Fruit fly (Drosophila melanogaster) whole organism, wandering third instar larva: ENCODE results near the gene CG14966.

Experiments
- Abd-B ChIP-seq: fragments of >200 bp; optimal IDR thresholded peaks from 2 replicates; lab custom pipeline; 2017; ENCODE audit warnings: missing biosample characterization, missing genetic modification characterization
- CG32264 ChIP-seq: fragments of 200-800 bp; sonication (Bioruptor generic); optimal IDR thresholded peaks from 2 replicates; lab custom pipeline; 2016; ENCODE audit warnings: missing biosample characterization, missing genetic modification characterization
- CG9705 ChIP-seq: fragments of 200-800 bp; sonication (Bioruptor generic); optimal IDR thresholded peaks from 2 replicates; lab custom pipeline; 2018; ENCODE audit warnings: missing biosample characterization, mild to moderate bottlenecking, missing genetic modification characterization
- CrebA ChIP-seq: fragments of 200-800 bp; sonication (Bioruptor generic); optimal IDR thresholded peaks from 2 replicates; lab custom pipeline; 2016; ENCODE audit warnings: missing biosample characterization, mild to moderate bottlenecking, missing genetic modification characterization, borderline replicate concordance
- Dfd ChIP-seq: fragments of >200 bp; optimal IDR thresholded peaks from 2 replicates; lab custom pipeline; 2017; ENCODE audit warnings: missing biosample characterization, missing genetic modification characterization
- Dif ChIP-seq: fragments of 200-275, 200-300 bp; sonication (Bioruptor generic); optimal IDR thresholded peaks from 2 replicates; lab custom pipeline; 2018; ENCODE audit warnings: missing biosample characterization, missing genetic modification characterization; ENCODE audit not compliant: partially characterized antibody
- GATAd ChIP-seq: sonication (Bioruptor generic); optimal IDR thresholded peaks from 2 replicates; lab custom pipeline; 2016; ENCODE audit warnings: missing biosample characterization, missing genetic modification characterization
- HLH106 ChIP-seq: fragments of 200-800 bp; optimal IDR thresholded peaks from 3 replicates; lab custom pipeline; 2019; ENCODE audit warnings: missing biosample characterization, mild to moderate bottlenecking, missing genetic modification characterization, moderate library complexity
- Hnf4 ChIP-seq: fragments of 200-800 bp; sonication (Bioruptor generic); optimal IDR thresholded peaks from 2 replicates; lab custom pipeline; 2016; ENCODE audit warnings: missing biosample characterization, mild to moderate bottlenecking, missing genetic modification characterization
- Hr78 ChIP-seq: fragments of >200 bp; optimal IDR thresholded peaks from 2 replicates; lab custom pipeline; 2017; ENCODE audit warnings: missing biosample characterization, missing genetic modification characterization
- Hr83 ChIP-seq: fragments of 200-300 bp; sonication (Bioruptor generic); optimal IDR thresholded peaks from 2 replicates; lab custom pipeline; 2016; ENCODE audit warnings: missing biosample characterization, mild to moderate bottlenecking, missing genetic modification characterization, moderate library complexity; ENCODE audit not compliant: poor library complexity, severe bottlenecking
- Jra ChIP-seq: sonication (Bioruptor generic); optimal IDR thresholded peaks from 2 replicates; lab custom pipeline; 2016; ENCODE audit warnings: missing biosample characterization, missing genetic modification characterization
- Mio ChIP-seq: sonication (Bioruptor generic); optimal IDR thresholded peaks from 2 replicates; lab custom pipeline; 2016; ENCODE audit warnings: missing biosample characterization, missing genetic modification characterization
- Myc ChIP-seq: fragments of >200 bp; optimal IDR thresholded peaks from 2 replicates; lab custom pipeline; 2017
- N ChIP-seq: fragments of >200 bp; optimal IDR thresholded peaks from 2 replicates; lab custom pipeline; 2018; ENCODE audit warnings: missing biosample characterization, missing external identifiers, missing genetic modification characterization
- OdsH ChIP-seq: fragments of 200-800 bp; sonication (Bioruptor generic); optimal IDR thresholded peaks from 2 replicates; lab custom pipeline; 2016; ENCODE audit warnings: missing biosample characterization, mild to moderate bottlenecking, missing genetic modification characterization
- Rel ChIP-seq, 2 experiments: fragments of 200-800 bp; sonication (Bioruptor generic) in 1 of 2; optimal IDR thresholded peaks; 2 replicates in 1 of 2; 3 replicates in 1 of 2; lab custom pipeline; 2016 to 2019; ENCODE audit warnings: mild to moderate bottlenecking in 2 of 2, missing biosample characterization in 2 of 2, missing genetic modification characterization in 2 of 2, moderate library complexity in 1 of 2
- Sp1 ChIP-seq: fragments of 200-800 bp; sonication (Bioruptor generic); optimal IDR thresholded peaks from 3 replicates; lab custom pipeline; 2019; ENCODE audit warnings: missing biosample characterization, mild to moderate bottlenecking, missing genetic modification characterization, moderate library complexity
- Vsx2 ChIP-seq: fragments of 200-300, 225-300 bp; sonication (Bioruptor generic); optimal IDR thresholded peaks from 2 replicates; lab custom pipeline; 2018; ENCODE audit warnings: missing biosample characterization, missing genetic modification characterization; ENCODE audit not compliant: partially characterized antibody
- br ChIP-seq: fragments of 200-800 bp; sonication (Bioruptor generic); optimal IDR thresholded peaks from 2 replicates; lab custom pipeline; 2016; ENCODE audit warnings: missing biosample characterization, missing genetic modification characterization
- brk ChIP-seq: fragments of 200-800 bp; sonication (Bioruptor generic); optimal IDR thresholded peaks from 2 replicates; lab custom pipeline; 2016; ENCODE audit warnings: missing biosample characterization, mild to moderate bottlenecking, missing genetic modification characterization
- dl ChIP-seq, 2 experiments: fragments of 175-275, 200-275 bp in 1 of 2; fragments of 200-275 bp in 1 of 2; sonication (Bioruptor generic); optimal IDR thresholded peaks; lab custom pipeline; 2018; ENCODE audit warnings: mild to moderate bottlenecking in 2 of 2, missing biosample characterization in 2 of 2, missing genetic modification characterization in 2 of 2, moderate library complexity in 2 of 2; ENCODE audit not compliant: partially characterized antibody in 2 of 2, insufficient read depth in 1 of 2
- dmrt93B ChIP-seq: fragments of 200-800 bp; sonication (Bioruptor generic); optimal IDR thresholded peaks from 2 replicates; lab custom pipeline; 2018; ENCODE audit warnings: missing biosample characterization, mild to moderate bottlenecking, missing genetic modification characterization
- dsf ChIP-seq: sonication (Bioruptor generic); optimal IDR thresholded peaks from 2 replicates; lab custom pipeline; 2016; ENCODE audit warnings: missing biosample characterization, missing genetic modification characterization, borderline replicate concordance
- ey ChIP-seq: fragments of 200-800 bp; sonication (Bioruptor generic); optimal IDR thresholded peaks from 2 replicates; lab custom pipeline; 2016; ENCODE audit warnings: missing biosample characterization, missing genetic modification characterization
- foxo ChIP-seq, 2 experiments: fragments of 200-800 bp; sonication (Bioruptor generic); optimal IDR thresholded peaks; 2 replicates in 1 of 2; 3 replicates in 1 of 2; lab custom pipeline; 2016 to 2017; ENCODE audit warnings: missing biosample characterization in 2 of 2, missing genetic modification characterization in 2 of 2
- fru ChIP-seq: fragments of 200-800 bp; sonication (Bioruptor generic); optimal IDR thresholded peaks from 3 replicates; lab custom pipeline; 2016; ENCODE audit warnings: missing biosample characterization, mild to moderate bottlenecking, missing genetic modification characterization
- h ChIP-seq: fragments of 200-800 bp; sonication (Bioruptor generic); optimal IDR thresholded peaks from 3 replicates; lab custom pipeline; 2016; ENCODE audit warnings: missing biosample characterization, mild to moderate bottlenecking, missing genetic modification characterization
- jim ChIP-seq: fragments of 175-275, 200-325 bp; sonication (Bioruptor generic); optimal IDR thresholded peaks from 2 replicates; lab custom pipeline; 2016; ENCODE audit warnings: missing biosample characterization, mild to moderate bottlenecking, missing genetic modification characterization
- lola ChIP-seq: fragments of >200 bp; optimal IDR thresholded peaks from 2 replicates; lab custom pipeline; 2017; ENCODE audit warnings: missing biosample characterization, missing genetic modification characterization
- pan ChIP-seq: fragments of >200 bp; optimal IDR thresholded peaks from 2 replicates; lab custom pipeline; 2017
- psq ChIP-seq: fragments of 200-800 bp; sonication (Bioruptor generic); optimal IDR thresholded peaks from 3 replicates; lab custom pipeline; 2017; ENCODE audit warnings: missing biosample characterization, mild to moderate bottlenecking, missing genetic modification characterization, moderate library complexity
- rgr ChIP-seq: fragments of 200-800 bp; sonication (Bioruptor generic); optimal IDR thresholded peaks from 3 replicates; lab custom pipeline; 2016; ENCODE audit warnings: missing biosample characterization, mild to moderate bottlenecking, missing genetic modification characterization
- sage ChIP-seq: fragments of 200-800 bp; sonication (Bioruptor generic); optimal IDR thresholded peaks from 2 replicates; lab custom pipeline; 2016; ENCODE audit warnings: missing biosample characterization, mild to moderate bottlenecking, missing genetic modification characterization
- sv ChIP-seq: fragments of 200-800 bp; sonication (Bioruptor generic); optimal IDR thresholded peaks from 3 replicates; lab custom pipeline; 2016; ENCODE audit warnings: missing biosample characterization, missing genetic modification characterization
- tai ChIP-seq: sonication (Bioruptor generic); optimal IDR thresholded peaks from 2 replicates; lab custom pipeline; 2016; ENCODE audit warnings: missing biosample characterization, missing genetic modification characterization
- usp ChIP-seq: fragments of >200 bp; optimal IDR thresholded peaks from 2 replicates; lab custom pipeline; 2017; ENCODE audit warnings: missing biosample characterization, missing genetic modification characterization
- woc ChIP-seq: sonication (Bioruptor generic); optimal IDR thresholded peaks from 2 replicates; lab custom pipeline; 2016; ENCODE audit warnings: missing biosample characterization, mild to moderate bottlenecking, missing genetic modification characterization

The CG14966 gene

DNA sequence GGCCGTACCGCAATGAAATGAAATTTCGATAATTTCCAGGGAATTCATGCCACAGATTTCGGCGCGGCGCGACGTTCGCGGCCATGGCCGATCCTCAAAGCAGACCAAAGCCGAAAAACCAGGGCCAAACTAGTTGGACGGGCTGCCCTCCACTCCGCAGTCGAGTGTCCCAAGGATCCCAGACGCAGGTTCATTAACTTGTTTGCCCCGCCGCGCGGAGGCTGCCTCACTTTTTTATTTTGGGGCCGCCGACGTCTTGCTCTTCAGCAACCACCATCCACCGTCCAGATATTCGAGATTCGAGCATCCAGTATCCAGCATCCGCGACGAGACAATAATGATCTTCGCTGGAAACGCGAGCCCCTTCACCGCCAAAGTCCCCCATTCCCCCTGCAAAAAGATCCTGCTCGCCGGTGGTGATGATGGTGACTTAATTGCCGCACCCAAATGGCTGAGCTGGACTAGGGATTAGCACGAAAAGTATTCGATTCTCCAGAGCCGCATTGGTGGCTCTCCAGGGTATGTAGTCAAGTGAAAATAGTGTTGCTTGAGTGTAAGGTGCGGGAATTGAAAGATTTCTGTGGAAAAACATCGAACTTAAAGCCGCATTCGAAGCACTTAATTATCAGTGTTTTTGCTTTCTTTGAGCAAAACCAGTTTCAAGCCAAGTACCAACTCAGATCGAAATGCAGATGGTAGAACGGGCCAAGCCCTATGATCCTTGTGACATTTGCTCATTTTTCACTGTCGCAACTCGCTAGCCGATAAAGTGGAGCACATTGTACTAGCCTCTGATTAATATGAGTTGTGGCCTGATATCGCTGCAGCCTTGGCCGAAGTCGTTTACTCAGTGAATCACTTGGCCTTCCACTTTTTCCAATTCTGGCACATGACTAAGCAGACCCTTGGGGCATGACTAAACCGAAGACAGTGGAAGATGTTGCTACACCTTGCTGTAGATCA, 45.0 kb upstream of the CG14966 start:
- TF ChIP-seq lola (GFP tag; lab: Kevin White, UChicago) (no peak), Dif (GFP tag; lab: Kevin White, UChicago) (peak; percentile 76), N (GFP tag; lab: Kevin White, UChicago) (no peak), ey (GFP tag; lab: Kevin White, UChicago) (no peak), Mio (no peak), OdsH (GFP tag; lab: Kevin White, UChicago) (no peak), woc (GFP tag; lab: Kevin White, UChicago) (no peak), sage (GFP tag; lab: Kevin White, UChicago) (no peak), dsf (no peak), GATAd (GFP tag; lab: Kevin White, UChicago) (no peak), h (GFP tag; lab: Kevin White, UChicago) (no peak), dl (GFP tag; optimal IDR thresholded peaks at IDR 0.05; lab: Kevin White, UChicago; ENCODE audit: insufficient read depth in 1 of 2, partially characterized antibody in 2 of 2) (peak in 1 of 2 experiments; percentile 52), fru (GFP tag; lab: Kevin White, UChicago) (peak; percentile 65), tai (GFP tag; lab: Kevin White, UChicago) (no peak), brk (GFP tag; lab: Kevin White, UChicago) (no peak), jim (GFP tag; lab: Kevin White, UChicago) (peak; percentile 68), foxo (GFP tag; optimal IDR thresholded peaks at IDR 0.05; lab: Kevin White, UChicago) (no peak), rgr (no peak), Hr78 (GFP tag; lab: Kevin White, UChicago) (no peak), usp (GFP tag; lab: Kevin White, UChicago) (no peak), Dfd (GFP tag; lab: Kevin White, UChicago) (no peak), CG9705 (GFP tag; lab: Kevin White, UChicago) (no peak), sv (GFP tag; lab: Kevin White, UChicago) (no peak), CrebA (GFP tag; lab: Kevin White, UChicago) (peak; percentile 44), Hnf4 (GFP tag; lab: Kevin White, UChicago) (no peak), CG32264 (GFP tag; lab: Kevin White, UChicago) (no peak), Jra (GFP tag; lab: Kevin White, UChicago) (peak; percentile 8), pan (no peak), Rel (GFP tag; optimal IDR thresholded peaks at IDR 0.05; lab: Kevin White, UChicago) (no peak), Rel (tag; optimal IDR thresholded peaks at IDR 0.05; lab: Kevin White, UChicago) (no peak), br (peak; percentile 22), HLH106 (tag; lab: Kevin White, UChicago) (no peak), Sp1 (GFP tag; lab: Kevin White, UChicago) (peak; percentile 12), dmrt93B (no peak), Hr83 (GFP tag; lab: Kevin White, UChicago) (no peak), Vsx2 (GFP tag; lab: Kevin White, UChicago) (no peak), Myc (no peak), Abd-B (GFP tag; lab: Kevin White, UChicago) (no peak), psq (peak; percentile 55)

dm6 chr3L:3241368-3241640, 43.9 kb upstream of the CG14966 start:
- TF ChIP-seq lola (GFP tag; lab: Kevin White, UChicago) (peak; percentile 3), psq (no peak)
